Fruit fly (Drosophila melanogaster): Measurements from ENCODE around the gene Patr-1.

- no peak for TF ChIP-seq tj (GFP tag; optimal IDR thresholded peaks at IDR 0.05)
- no peak for TF ChIP-seq CG7101 (tag; optimal IDR thresholded peaks at IDR 0.05)
Measured at dm6 chr3R:17008018-17008674, 35.2 kb upstream of the Patr-1 start, which contains the start of gene CG8907.

All from whole organism, adult.